Worm (Caenorhabditis elegans): ENCODE data around the gene Y7A9D.1.

Gene Y7A9D.1

DNA sequence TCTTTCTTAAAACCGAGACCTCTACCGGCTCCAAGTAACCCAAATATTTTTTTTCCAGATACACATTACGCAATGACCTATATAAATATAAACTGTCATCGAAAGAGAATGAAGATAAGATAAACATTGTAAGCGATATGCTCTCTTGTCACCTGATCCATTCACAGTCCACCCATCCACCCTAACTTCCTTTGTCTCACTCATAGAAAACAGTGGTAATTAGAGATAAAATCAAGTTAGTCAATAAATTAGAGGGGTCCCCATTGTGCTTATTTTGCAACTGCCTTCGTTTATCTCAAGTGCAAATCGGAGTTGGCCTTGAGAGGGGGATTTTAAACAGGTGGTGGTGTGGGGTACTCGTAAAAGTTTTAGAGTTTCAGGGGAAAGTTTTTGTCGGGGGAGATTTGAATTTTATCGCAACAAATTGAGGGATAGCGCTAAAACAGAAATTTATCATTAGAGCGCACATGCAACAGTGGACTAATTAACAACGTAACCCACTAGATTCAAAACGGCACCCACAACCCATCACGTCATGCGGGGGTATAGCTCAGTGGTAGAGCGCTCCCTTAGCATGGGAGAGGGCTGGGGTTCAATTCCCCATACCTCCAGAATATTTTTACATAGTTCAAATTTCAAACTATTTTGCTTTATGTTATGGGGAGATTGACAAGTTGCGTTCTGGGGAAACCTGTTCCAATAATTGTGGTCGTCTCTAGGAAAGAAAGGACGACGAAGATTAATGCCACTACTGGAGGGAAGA, 16.0 kb upstream of the Y7A9D.1 start:
- no peak for TF ChIP-seq dao-5 (tag; optimal IDR thresholded peaks at IDR 0.05)
- no peak for TF ChIP-seq him-1 (tag; optimal IDR thresholded peaks at IDR 0.05)
- TF ChIP-seq W03F9.2 (tag; optimal IDR thresholded peaks at IDR 0.05) = peak; percentile 20

DNA sequence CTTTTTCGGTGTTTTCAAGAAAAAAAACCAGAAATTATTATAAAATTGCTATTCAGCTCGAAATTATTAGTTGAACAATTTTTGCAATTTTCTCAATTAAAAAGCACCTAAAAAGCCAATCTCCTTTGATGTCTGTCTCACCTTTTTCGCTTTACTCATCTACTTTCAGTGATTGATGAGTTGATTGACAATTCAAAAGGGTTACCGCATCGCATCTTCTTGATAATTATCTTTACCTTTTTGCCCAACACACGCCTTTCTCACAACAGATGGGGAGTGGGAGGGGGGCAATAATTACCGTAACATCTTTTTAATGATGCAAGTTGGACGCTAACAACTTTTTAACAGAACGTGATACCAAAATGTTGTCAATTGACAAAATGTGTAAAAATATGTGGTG, 14.6 kb upstream of the Y7A9D.1 start:
- TF ChIP-seq him-1 (tag; optimal IDR thresholded peaks at IDR 0.05) (no peak), dao-5 (tag; optimal IDR thresholded peaks at IDR 0.05) (no peak), W03F9.2 (tag; optimal IDR thresholded peaks at IDR 0.05) (no peak)

DNA sequence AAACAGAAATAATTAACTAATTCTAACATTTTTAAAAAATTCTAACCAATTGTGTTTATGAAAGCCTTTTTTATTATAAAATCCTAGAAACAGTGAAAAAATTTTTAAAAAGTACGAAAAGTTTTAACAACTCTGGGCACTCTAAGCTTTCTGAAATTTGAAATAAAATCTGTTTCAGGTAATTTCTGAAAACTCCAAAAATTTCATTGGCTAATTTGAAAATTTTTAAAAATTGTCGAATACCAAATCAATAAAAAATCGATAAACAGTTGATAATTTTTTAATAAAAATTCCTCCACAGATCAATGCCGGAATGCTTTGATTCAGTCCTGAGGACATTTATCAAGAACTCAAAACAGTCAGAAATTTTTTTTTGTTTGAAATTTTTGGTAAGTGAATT, 11.7 kb upstream of the Y7A9D.1 start, which contains the start of gene Y65A5A.24:
Gene Y65A5A.24, plus strand, starts transcription at position 301 of the 400 bp plus-strand sequence.
- TF ChIP-seq W03F9.2 (tag; optimal IDR thresholded peaks at IDR 0.05) = no peak
- TF ChIP-seq dao-5 (tag; optimal IDR thresholded peaks at IDR 0.05) = no peak
- no peak for TF ChIP-seq him-1 (tag; optimal IDR thresholded peaks at IDR 0.05)

DNA sequence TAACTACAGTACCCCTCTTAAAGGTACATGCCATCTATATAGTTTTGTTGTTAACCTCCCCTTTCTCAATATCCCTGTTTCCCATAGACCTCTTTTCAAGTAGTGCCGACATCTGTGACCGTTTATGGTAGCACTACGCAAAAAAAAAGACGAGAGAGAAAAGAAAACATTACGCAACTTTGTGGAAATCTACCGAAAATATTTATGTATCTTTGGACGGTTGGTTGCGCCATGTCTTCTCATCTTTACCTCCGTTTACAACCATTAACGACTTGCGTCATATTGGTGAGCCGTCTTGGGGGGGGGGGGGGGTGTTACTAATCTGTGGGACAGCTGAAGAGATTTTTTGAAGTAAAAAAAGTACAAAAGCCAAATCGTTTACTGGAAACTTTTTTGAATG, 9.5 kb upstream of the Y7A9D.1 start:
- TF ChIP-seq W03F9.2 (tag; optimal IDR thresholded peaks at IDR 0.05) (no peak), him-1 (tag; optimal IDR thresholded peaks at IDR 0.05) (no peak), dao-5 (tag; optimal IDR thresholded peaks at IDR 0.05) (no peak)

DNA sequence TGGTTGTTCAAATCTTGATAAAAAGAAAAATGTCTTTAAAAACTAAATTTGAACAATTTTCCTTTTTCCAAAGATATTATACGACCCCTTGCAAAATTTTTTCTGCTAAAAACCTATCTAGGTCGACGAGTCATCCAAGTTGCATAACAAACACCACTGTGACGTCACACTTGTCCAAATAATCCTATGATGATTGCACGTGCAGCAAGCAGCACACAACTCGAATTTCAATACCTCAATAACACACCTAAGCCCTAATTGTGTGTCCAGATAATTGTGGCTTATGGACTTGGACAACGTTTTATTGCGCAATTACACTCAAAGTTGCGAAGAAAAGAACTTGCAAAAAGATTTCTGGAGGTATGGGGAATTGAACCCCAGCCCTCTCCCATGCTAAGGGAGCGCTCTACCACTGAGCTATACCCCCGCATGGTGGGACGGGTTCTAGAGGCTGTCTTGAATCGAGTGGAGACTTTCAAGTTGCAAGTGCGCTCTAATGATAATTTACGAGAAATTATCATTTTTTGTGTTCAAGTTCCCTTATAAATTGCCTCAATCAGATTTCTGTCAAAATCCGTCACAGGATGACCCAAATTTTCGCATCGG, 6.9 kb upstream of the Y7A9D.1 start:
- TF ChIP-seq dao-5 (tag; optimal IDR thresholded peaks at IDR 0.05) (peak; percentile 54), him-1 (tag; optimal IDR thresholded peaks at IDR 0.05) (peak; percentile 44), W03F9.2 (tag; optimal IDR thresholded peaks at IDR 0.05) (no peak)

DNA sequence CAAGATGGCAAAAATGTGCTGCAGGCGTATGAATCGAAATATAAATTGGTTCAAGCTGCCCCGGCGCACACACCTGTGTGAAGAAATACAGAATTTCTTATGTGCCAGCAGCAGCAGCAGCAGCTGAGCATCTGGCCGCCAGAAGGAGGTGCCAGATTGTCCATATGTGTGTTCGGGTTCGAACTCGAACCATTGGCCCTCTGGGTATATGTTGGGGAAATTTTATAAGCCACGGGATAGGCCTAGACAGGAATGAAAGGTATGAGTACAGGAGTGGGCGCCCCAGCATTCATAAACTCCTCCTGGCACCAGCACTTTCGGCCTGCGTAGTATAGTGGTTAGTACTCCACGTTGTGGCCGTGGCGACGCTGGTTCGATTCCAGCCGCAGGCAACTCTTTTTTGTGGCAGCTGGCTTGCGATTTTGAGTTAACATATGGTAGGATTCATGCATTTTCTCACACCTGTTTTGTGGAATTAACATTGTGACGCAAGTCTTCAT, 6.2 kb upstream of the Y7A9D.1 start:
- TF ChIP-seq dao-5 (tag; optimal IDR thresholded peaks at IDR 0.05) (peak; percentile 4), him-1 (tag; optimal IDR thresholded peaks at IDR 0.05) (no peak)

DNA sequence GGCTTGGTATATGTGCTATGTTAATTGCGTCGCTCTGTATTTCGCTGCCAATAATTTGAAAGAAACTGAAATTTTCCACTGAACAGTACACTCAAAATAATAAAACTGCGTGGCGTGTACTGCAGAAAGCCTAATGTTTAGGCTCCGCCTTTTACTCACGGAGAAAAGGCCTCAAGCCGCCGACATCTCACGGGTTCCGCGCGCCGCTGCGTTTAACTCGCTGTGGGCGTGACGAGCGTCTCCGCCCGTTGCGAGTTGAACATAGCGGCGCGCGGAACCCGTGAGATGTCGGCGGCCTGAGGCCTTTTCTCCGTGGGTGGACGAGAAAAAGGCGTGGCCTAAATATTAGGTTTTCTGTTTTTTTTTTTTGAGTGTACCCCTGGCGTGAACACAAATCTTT, 2.6 kb upstream of the Y7A9D.1 start:
- TF ChIP-seq W03F9.2 (tag; optimal IDR thresholded peaks at IDR 0.05) = no peak
- TF ChIP-seq dao-5 (tag; optimal IDR thresholded peaks at IDR 0.05) = no peak
- no peak for TF ChIP-seq him-1 (tag; optimal IDR thresholded peaks at IDR 0.05)

DNA sequence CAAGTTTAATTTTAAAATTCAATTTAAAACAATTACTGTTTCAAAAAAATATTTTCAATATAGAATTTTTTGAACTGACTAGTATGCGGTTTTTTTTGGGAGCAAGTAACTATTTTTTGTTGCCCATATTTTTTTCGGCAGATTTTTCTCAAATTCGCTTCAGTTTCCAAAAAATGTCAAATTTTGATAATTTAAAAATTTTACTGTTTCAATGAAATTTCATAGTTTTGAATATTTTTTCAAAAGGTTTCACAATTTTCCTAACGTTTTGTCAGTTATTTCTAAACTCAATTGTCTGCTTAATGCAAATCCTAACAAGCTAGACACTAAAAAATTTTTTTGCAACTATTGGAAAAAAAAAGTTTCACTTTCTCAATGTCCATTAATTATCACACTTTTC, 1.1 kb downstream of the Y7A9D.1 start:
- TF ChIP-seq him-1 (tag; optimal IDR thresholded peaks at IDR 0.05) = no peak
- no peak for TF ChIP-seq W03F9.2 (tag; optimal IDR thresholded peaks at IDR 0.05)
- no peak for TF ChIP-seq dao-5 (tag; optimal IDR thresholded peaks at IDR 0.05)

DNA sequence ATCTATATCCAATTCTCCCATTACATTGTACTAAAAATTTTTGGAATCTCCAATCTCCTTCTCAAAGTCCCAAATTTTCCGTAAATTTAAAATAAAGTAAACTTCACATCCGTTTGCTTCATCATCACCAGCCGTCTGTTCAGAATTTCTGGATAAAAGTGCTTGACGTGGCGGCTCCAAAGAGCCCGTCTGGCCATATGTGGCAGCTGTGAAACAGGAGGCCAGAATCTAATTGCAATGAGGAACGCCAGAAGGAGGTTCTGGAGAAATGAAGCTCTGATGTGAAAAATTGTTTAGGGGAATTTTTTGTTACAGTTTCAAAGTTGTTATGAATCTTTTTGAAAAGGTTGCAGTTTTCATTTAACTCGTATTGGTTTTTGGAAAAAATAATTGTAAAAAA, 1.7 kb downstream of the Y7A9D.1 start:
- TF ChIP-seq him-1 (tag; optimal IDR thresholded peaks at IDR 0.05) (no peak), dao-5 (tag; optimal IDR thresholded peaks at IDR 0.05) (no peak), W03F9.2 (tag; optimal IDR thresholded peaks at IDR 0.05) (no peak)

DNA sequence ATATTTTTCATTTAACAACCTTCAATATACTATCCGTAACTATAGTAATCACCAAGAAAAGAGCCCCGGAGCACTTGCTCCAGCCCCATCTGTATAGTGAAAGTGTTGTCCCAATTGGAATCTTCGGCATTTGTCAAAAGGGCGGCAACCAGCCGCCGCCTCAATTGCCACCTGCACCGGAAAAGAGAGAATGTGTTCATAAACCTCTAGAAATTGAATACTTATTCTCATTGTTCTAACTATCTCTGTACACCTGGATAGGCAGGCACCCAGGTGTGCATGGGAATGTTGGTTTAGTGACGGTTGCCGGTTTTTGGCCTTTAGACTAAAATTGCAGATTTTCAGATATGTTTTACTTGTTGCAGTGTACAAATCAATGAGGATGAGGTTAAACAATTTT, 4.1 kb downstream of the Y7A9D.1 start:
- TF ChIP-seq him-1 (tag; optimal IDR thresholded peaks at IDR 0.05) (no peak), W03F9.2 (tag; optimal IDR thresholded peaks at IDR 0.05) (no peak), dao-5 (tag; optimal IDR thresholded peaks at IDR 0.05) (no peak)

DNA sequence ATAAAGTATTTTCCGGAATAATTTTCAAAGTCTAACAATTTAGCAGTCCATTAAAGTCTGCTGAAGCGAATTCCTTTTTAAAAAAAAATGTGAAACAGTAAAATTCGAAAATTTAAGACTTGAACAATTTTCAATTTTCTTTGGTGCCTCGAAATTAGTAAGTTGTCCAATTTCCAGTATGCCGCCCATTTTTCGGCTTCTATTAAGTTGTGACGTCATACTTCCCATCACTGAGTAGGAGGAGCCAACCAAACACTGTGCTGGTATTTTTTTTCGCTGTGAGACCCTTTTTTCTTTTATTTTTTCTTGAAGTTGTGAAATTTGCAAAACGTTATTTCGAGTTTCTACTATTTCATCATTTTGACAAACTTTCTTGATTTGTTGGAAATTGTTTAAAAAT, 11.4 kb downstream of the Y7A9D.1 start:
- TF ChIP-seq him-1 (tag; optimal IDR thresholded peaks at IDR 0.05) (no peak), W03F9.2 (tag; optimal IDR thresholded peaks at IDR 0.05) (no peak), dao-5 (tag; optimal IDR thresholded peaks at IDR 0.05) (no peak)

DNA sequence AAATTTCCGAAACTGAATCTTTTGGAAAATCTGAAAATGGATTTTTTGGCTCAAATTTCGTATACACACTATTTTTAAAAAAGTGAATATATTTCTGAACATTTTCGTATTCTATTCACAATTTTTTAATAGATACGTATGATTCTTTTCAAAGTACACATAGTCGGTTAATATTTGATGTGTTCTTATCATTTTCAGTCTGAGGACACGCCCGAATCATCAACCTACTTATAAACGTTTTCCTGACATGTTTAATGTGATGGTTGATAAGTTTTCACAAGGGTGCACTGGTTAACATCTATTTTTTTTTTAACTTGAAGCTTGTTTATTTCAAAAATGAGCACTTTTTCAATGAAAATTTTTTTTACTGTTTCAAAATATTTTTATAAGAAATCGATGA, 17.4 kb downstream of the Y7A9D.1 start:
- TF ChIP-seq him-1 (tag; optimal IDR thresholded peaks at IDR 0.05) (no peak), W03F9.2 (tag; optimal IDR thresholded peaks at IDR 0.05) (no peak), dao-5 (tag; optimal IDR thresholded peaks at IDR 0.05) (no peak)

DNA sequence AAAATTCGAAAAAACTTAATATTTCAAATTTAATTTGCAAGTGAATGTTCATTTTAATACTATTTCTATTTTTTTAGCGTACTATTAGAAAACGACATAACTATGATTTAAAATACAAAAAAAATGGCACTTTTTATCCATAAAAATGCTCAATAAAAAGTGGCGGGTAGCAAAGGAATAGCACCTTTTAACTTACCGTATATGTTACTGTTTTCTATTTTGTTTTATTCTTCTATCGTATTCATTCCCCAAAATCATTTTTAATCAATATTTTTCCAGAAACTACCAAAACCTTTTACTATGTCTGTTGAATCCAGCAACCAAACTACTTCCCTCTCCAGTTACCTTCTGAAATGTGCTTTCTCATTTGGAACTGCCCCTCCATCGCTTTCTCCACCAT, 31.3 kb downstream of the Y7A9D.1 start, which contains the start of gene C35D6.4:
Gene C35D6.4, plus strand, starts transcription at position 301 of the 400 bp plus-strand sequence.
- no peak for TF ChIP-seq him-1 (tag; optimal IDR thresholded peaks at IDR 0.05)
- TF ChIP-seq dao-5 (tag; optimal IDR thresholded peaks at IDR 0.05) = no peak
- no peak for TF ChIP-seq W03F9.2 (tag; optimal IDR thresholded peaks at IDR 0.05)

DNA sequence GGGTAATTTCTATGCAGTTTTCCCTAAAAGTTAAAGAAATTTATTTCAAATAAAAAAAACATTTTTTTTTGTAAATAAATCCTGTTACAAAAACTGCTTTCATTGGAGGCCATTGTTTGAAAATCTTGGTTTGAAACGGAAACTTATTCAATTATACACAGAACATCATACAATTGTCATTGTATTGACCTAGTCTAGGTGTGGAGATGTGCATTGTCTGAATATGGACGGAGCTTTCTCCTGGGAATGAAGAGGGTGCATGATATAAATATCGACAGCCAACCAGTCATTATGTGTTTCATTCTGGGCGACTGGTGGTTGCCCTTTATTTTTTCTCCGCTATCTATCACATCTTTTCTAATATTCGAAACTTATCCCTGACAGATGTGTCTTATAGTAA, 35.5 kb downstream of the Y7A9D.1 start, which contains the start of gene C35D6.3:
Gene C35D6.3, plus strand, starts transcription at position 301 of the 400 bp plus-strand sequence.
- no peak for TF ChIP-seq W03F9.2 (tag; optimal IDR thresholded peaks at IDR 0.05)
- no peak for TF ChIP-seq dao-5 (tag; optimal IDR thresholded peaks at IDR 0.05)
- TF ChIP-seq him-1 (tag; optimal IDR thresholded peaks at IDR 0.05) = no peak
